Fruit fly (Drosophila melanogaster) whole organism, wandering third instar larva: Measurements from ENCODE around the gene CG31909.
A peak's percentile ranks its signal among the peaks of the same experiment; 100 is the strongest.

ENCODE experiments used
- Abd-B ChIP-seq: fragments of >200 bp; optimal IDR thresholded peaks from 2 replicates; lab custom pipeline; 2017; ENCODE audit warnings: missing biosample characterization, missing genetic modification characterization
- CG32264 ChIP-seq: fragments of 200-800 bp; sonication (Bioruptor generic); optimal IDR thresholded peaks from 2 replicates; lab custom pipeline; 2016; ENCODE audit warnings: missing biosample characterization, missing genetic modification characterization
- CG9705 ChIP-seq: fragments of 200-800 bp; sonication (Bioruptor generic); optimal IDR thresholded peaks from 2 replicates; lab custom pipeline; 2018; ENCODE audit warnings: missing biosample characterization, mild to moderate bottlenecking, missing genetic modification characterization
- CrebA ChIP-seq: fragments of 200-800 bp; sonication (Bioruptor generic); optimal IDR thresholded peaks from 2 replicates; lab custom pipeline; 2016; ENCODE audit warnings: missing biosample characterization, mild to moderate bottlenecking, missing genetic modification characterization, borderline replicate concordance
- Dfd ChIP-seq: fragments of >200 bp; optimal IDR thresholded peaks from 2 replicates; lab custom pipeline; 2017; ENCODE audit warnings: missing biosample characterization, missing genetic modification characterization
- Dif ChIP-seq: fragments of 200-275, 200-300 bp; sonication (Bioruptor generic); optimal IDR thresholded peaks from 2 replicates; lab custom pipeline; 2018; ENCODE audit warnings: missing biosample characterization, missing genetic modification characterization; ENCODE audit not compliant: partially characterized antibody
- GATAd ChIP-seq: sonication (Bioruptor generic); optimal IDR thresholded peaks from 2 replicates; lab custom pipeline; 2016; ENCODE audit warnings: missing biosample characterization, missing genetic modification characterization
- HLH106 ChIP-seq: fragments of 200-800 bp; optimal IDR thresholded peaks from 3 replicates; lab custom pipeline; 2019; ENCODE audit warnings: missing biosample characterization, mild to moderate bottlenecking, missing genetic modification characterization, moderate library complexity
- Hnf4 ChIP-seq: fragments of 200-800 bp; sonication (Bioruptor generic); optimal IDR thresholded peaks from 2 replicates; lab custom pipeline; 2016; ENCODE audit warnings: missing biosample characterization, mild to moderate bottlenecking, missing genetic modification characterization
- Hr78 ChIP-seq: fragments of >200 bp; optimal IDR thresholded peaks from 2 replicates; lab custom pipeline; 2017; ENCODE audit warnings: missing biosample characterization, missing genetic modification characterization
- Hr83 ChIP-seq: fragments of 200-300 bp; sonication (Bioruptor generic); optimal IDR thresholded peaks from 2 replicates; lab custom pipeline; 2016; ENCODE audit warnings: missing biosample characterization, mild to moderate bottlenecking, missing genetic modification characterization, moderate library complexity; ENCODE audit not compliant: poor library complexity, severe bottlenecking
- Jra ChIP-seq: sonication (Bioruptor generic); optimal IDR thresholded peaks from 2 replicates; lab custom pipeline; 2016; ENCODE audit warnings: missing biosample characterization, missing genetic modification characterization
- Mio ChIP-seq: sonication (Bioruptor generic); optimal IDR thresholded peaks from 2 replicates; lab custom pipeline; 2016; ENCODE audit warnings: missing biosample characterization, missing genetic modification characterization
- N ChIP-seq: fragments of >200 bp; optimal IDR thresholded peaks from 2 replicates; lab custom pipeline; 2018; ENCODE audit warnings: missing biosample characterization, missing external identifiers, missing genetic modification characterization
- Rel ChIP-seq, 2 experiments: fragments of 200-800 bp; sonication (Bioruptor generic) in 1 of 2; optimal IDR thresholded peaks; 2 replicates in 1 of 2; 3 replicates in 1 of 2; lab custom pipeline; 2016 to 2019; ENCODE audit warnings: mild to moderate bottlenecking in 2 of 2, missing biosample characterization in 2 of 2, missing genetic modification characterization in 2 of 2, moderate library complexity in 1 of 2
- Sp1 ChIP-seq: fragments of 200-800 bp; sonication (Bioruptor generic); optimal IDR thresholded peaks from 3 replicates; lab custom pipeline; 2019; ENCODE audit warnings: missing biosample characterization, mild to moderate bottlenecking, missing genetic modification characterization, moderate library complexity
- Vsx2 ChIP-seq: fragments of 200-300, 225-300 bp; sonication (Bioruptor generic); optimal IDR thresholded peaks from 2 replicates; lab custom pipeline; 2018; ENCODE audit warnings: missing biosample characterization, missing genetic modification characterization; ENCODE audit not compliant: partially characterized antibody
- br ChIP-seq: fragments of 200-800 bp; sonication (Bioruptor generic); optimal IDR thresholded peaks from 2 replicates; lab custom pipeline; 2016; ENCODE audit warnings: missing biosample characterization, missing genetic modification characterization
- brk ChIP-seq: fragments of 200-800 bp; sonication (Bioruptor generic); optimal IDR thresholded peaks from 2 replicates; lab custom pipeline; 2016; ENCODE audit warnings: missing biosample characterization, mild to moderate bottlenecking, missing genetic modification characterization
- dl ChIP-seq, 2 experiments: fragments of 175-275, 200-275 bp in 1 of 2; fragments of 200-275 bp in 1 of 2; sonication (Bioruptor generic); optimal IDR thresholded peaks; lab custom pipeline; 2018; ENCODE audit warnings: mild to moderate bottlenecking in 2 of 2, missing biosample characterization in 2 of 2, missing genetic modification characterization in 2 of 2, moderate library complexity in 2 of 2; ENCODE audit not compliant: partially characterized antibody in 2 of 2, insufficient read depth in 1 of 2
- dmrt93B ChIP-seq: fragments of 200-800 bp; sonication (Bioruptor generic); optimal IDR thresholded peaks from 2 replicates; lab custom pipeline; 2018; ENCODE audit warnings: missing biosample characterization, mild to moderate bottlenecking, missing genetic modification characterization
- dsf ChIP-seq: sonication (Bioruptor generic); optimal IDR thresholded peaks from 2 replicates; lab custom pipeline; 2016; ENCODE audit warnings: missing biosample characterization, missing genetic modification characterization, borderline replicate concordance
- ey ChIP-seq: fragments of 200-800 bp; sonication (Bioruptor generic); optimal IDR thresholded peaks from 2 replicates; lab custom pipeline; 2016; ENCODE audit warnings: missing biosample characterization, missing genetic modification characterization
- foxo ChIP-seq, 2 experiments: fragments of 200-800 bp; sonication (Bioruptor generic); optimal IDR thresholded peaks; 2 replicates in 1 of 2; 3 replicates in 1 of 2; lab custom pipeline; 2016 to 2017; ENCODE audit warnings: missing biosample characterization in 2 of 2, missing genetic modification characterization in 2 of 2
- fru ChIP-seq: fragments of 200-800 bp; sonication (Bioruptor generic); optimal IDR thresholded peaks from 3 replicates; lab custom pipeline; 2016; ENCODE audit warnings: missing biosample characterization, mild to moderate bottlenecking, missing genetic modification characterization
- h ChIP-seq: fragments of 200-800 bp; sonication (Bioruptor generic); optimal IDR thresholded peaks from 3 replicates; lab custom pipeline; 2016; ENCODE audit warnings: missing biosample characterization, mild to moderate bottlenecking, missing genetic modification characterization
- jim ChIP-seq: fragments of 175-275, 200-325 bp; sonication (Bioruptor generic); optimal IDR thresholded peaks from 2 replicates; lab custom pipeline; 2016; ENCODE audit warnings: missing biosample characterization, mild to moderate bottlenecking, missing genetic modification characterization
- lola ChIP-seq: fragments of >200 bp; optimal IDR thresholded peaks from 2 replicates; lab custom pipeline; 2017; ENCODE audit warnings: missing biosample characterization, missing genetic modification characterization
- pan ChIP-seq: fragments of >200 bp; optimal IDR thresholded peaks from 2 replicates; lab custom pipeline; 2017
- psq ChIP-seq: fragments of 200-800 bp; sonication (Bioruptor generic); optimal IDR thresholded peaks from 3 replicates; lab custom pipeline; 2017; ENCODE audit warnings: missing biosample characterization, mild to moderate bottlenecking, missing genetic modification characterization, moderate library complexity
- sv ChIP-seq: fragments of 200-800 bp; sonication (Bioruptor generic); optimal IDR thresholded peaks from 3 replicates; lab custom pipeline; 2016; ENCODE audit warnings: missing biosample characterization, missing genetic modification characterization
- tai ChIP-seq: sonication (Bioruptor generic); optimal IDR thresholded peaks from 2 replicates; lab custom pipeline; 2016; ENCODE audit warnings: missing biosample characterization, missing genetic modification characterization
- usp ChIP-seq: fragments of >200 bp; optimal IDR thresholded peaks from 2 replicates; lab custom pipeline; 2017; ENCODE audit warnings: missing biosample characterization, missing genetic modification characterization
- woc ChIP-seq: sonication (Bioruptor generic); optimal IDR thresholded peaks from 2 replicates; lab custom pipeline; 2016; ENCODE audit warnings: missing biosample characterization, mild to moderate bottlenecking, missing genetic modification characterization

The CG31909 gene

dm6 chr2L:7222829-7223272, 34.5 kb upstream of the CG31909 start, which contains the start of gene mEFG1:
Gene mEFG1 (minus strand): TSS chr2L:7223081.
- TF ChIP-seq Dfd (GFP tag; lab: Kevin White, UChicago) (no peak), Hnf4 (no peak), tai (GFP tag; lab: Kevin White, UChicago) (no peak), br (GFP tag; lab: Kevin White, UChicago) (no peak), dmrt93B (no peak), N (GFP tag; lab: Kevin White, UChicago) (no peak), Hr83 (no peak), HLH106 (tag; lab: Kevin White, UChicago) (no peak), ey (GFP tag; lab: Kevin White, UChicago) (no peak), usp (GFP tag; lab: Kevin White, UChicago) (no peak), Vsx2 (GFP tag; lab: Kevin White, UChicago) (no peak), Rel (GFP tag; optimal IDR thresholded peaks at IDR 0.05; lab: Kevin White, UChicago) (no peak), Rel (tag; optimal IDR thresholded peaks at IDR 0.05; lab: Kevin White, UChicago) (no peak), pan (no peak), CG32264 (GFP tag; lab: Kevin White, UChicago) (no peak), Abd-B (GFP tag; lab: Kevin White, UChicago) (no peak), CG9705 (GFP tag; lab: Kevin White, UChicago) (no peak)

DNA sequence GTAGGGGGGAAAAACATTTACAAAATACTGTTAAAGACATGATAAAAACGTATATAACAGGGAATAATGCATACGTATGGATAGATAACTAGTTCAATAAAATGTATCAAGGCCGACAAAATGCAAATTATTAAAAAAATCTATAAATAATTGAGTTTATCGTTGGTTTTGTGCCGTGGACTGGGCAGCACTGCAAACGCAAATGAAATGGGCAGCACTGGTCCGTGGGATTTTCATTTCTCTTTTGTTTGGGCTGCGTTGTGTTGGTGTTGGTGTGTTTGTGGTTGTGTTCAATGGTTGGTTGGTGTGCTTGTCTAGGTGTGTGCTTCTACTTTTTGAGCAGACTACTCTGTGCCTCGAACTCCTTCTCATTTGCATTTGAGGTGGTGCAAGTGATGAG, 30.7 kb upstream of the CG31909 start:
- no peak for TF ChIP-seq HLH106 (tag; lab: Kevin White, UChicago)
- TF ChIP-seq lola (GFP tag; lab: Kevin White, UChicago) = no peak
- TF ChIP-seq Hnf4 = no peak
- TF ChIP-seq tai (GFP tag; lab: Kevin White, UChicago) = no peak
- no peak for TF ChIP-seq Dfd (GFP tag; lab: Kevin White, UChicago)
- no peak for TF ChIP-seq sv (GFP tag; lab: Kevin White, UChicago)
- no peak for TF ChIP-seq woc (GFP tag; lab: Kevin White, UChicago)

DNA sequence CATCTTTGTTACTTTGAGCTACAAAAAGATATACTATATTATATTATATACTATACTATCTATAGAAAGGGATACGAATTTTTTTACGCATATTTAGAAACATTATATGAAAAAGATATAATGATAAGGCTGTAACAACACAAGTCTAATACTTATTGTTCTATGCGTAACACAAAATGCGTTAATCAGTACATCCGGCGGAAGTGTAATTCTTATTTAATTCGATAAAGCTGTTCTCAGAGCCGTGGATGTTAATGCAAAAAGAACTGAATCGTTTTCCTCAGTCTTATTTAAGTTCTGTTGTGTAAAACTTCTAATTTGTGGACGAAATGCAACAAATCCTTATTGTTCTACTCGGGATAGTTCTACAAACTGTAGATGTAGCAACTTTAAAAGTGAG, 29.9 kb upstream of the CG31909 start, which contains the start of gene CG43799:
Gene CG43799, plus strand, starts transcription at position 301 of the 400 bp plus-strand sequence.
- TF ChIP-seq foxo (GFP tag; optimal IDR thresholded peaks at IDR 0.05; lab: Kevin White, UChicago) = no peak
- no peak for TF ChIP-seq pan
- no peak for TF ChIP-seq sv (GFP tag; lab: Kevin White, UChicago)
- TF ChIP-seq CrebA (GFP tag; lab: Kevin White, UChicago) = no peak
- TF ChIP-seq psq (GFP tag; lab: Kevin White, UChicago) = no peak
- no peak for TF ChIP-seq Vsx2 (GFP tag; lab: Kevin White, UChicago)
- no peak for TF ChIP-seq Jra (GFP tag; lab: Kevin White, UChicago)
- TF ChIP-seq Hr83 = no peak
- TF ChIP-seq GATAd (GFP tag; lab: Kevin White, UChicago) = no peak
- no peak for TF ChIP-seq dl (GFP tag; optimal IDR thresholded peaks at IDR 0.05; lab: Kevin White, UChicago; ENCODE audit: insufficient read depth in 1 of 2, partially characterized antibody in 2 of 2)
- no peak for TF ChIP-seq HLH106 (tag; lab: Kevin White, UChicago)
- TF ChIP-seq tai (GFP tag; lab: Kevin White, UChicago) = no peak
- no peak for TF ChIP-seq ey (GFP tag; lab: Kevin White, UChicago)
- TF ChIP-seq jim (GFP tag; lab: Kevin White, UChicago) = no peak

dm6 chr2L:7232713-7233112, 24.6 kb upstream of the CG31909 start, which contains the start of gene CG43800:
Gene CG43800 (minus strand): TSS chr2L:7232813.
- no peak for TF ChIP-seq dl (GFP tag; optimal IDR thresholded peaks at IDR 0.05; lab: Kevin White, UChicago; ENCODE audit: insufficient read depth in 1 of 2, partially characterized antibody in 2 of 2)
- no peak for TF ChIP-seq GATAd (GFP tag; lab: Kevin White, UChicago)

DNA sequence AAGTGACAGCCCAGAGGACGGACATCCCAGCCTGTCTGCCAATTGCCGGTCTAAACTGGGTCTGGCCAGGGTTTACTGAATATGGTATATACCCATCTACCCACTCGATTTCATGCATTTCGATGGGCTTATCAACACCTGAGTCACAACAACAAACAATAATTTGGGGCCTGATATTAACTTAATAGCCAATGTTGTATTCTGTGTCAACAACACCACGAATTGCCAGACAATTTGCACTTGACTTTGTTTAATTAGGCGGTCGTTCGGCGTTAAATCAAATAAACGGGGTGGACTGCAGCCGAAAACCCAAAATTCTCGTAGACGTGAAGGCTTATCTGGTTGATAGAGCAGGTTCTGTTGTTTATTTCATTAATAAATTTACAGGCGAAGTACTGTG, 18.0 kb upstream of the CG31909 start:
- TF ChIP-seq Hnf4 (peak; percentile 83), CrebA (GFP tag; lab: Kevin White, UChicago) (peak; percentile 88), Dif (no peak), foxo (GFP tag; optimal IDR thresholded peaks at IDR 0.05; lab: Kevin White, UChicago) (peak; percentile 77 to 78), N (GFP tag; lab: Kevin White, UChicago) (no peak), CG9705 (GFP tag; lab: Kevin White, UChicago) (peak; percentile 24), ey (GFP tag; lab: Kevin White, UChicago) (peak; percentile 57), jim (GFP tag; lab: Kevin White, UChicago) (peak; percentile 7), Rel (GFP tag; optimal IDR thresholded peaks at IDR 0.05; lab: Kevin White, UChicago) (peak; percentile 65), Rel (tag; optimal IDR thresholded peaks at IDR 0.05; lab: Kevin White, UChicago) (peak; percentile 44), usp (GFP tag; lab: Kevin White, UChicago) (no peak), lola (GFP tag; lab: Kevin White, UChicago) (no peak), pan (no peak), br (GFP tag; lab: Kevin White, UChicago) (peak; percentile 84), dmrt93B (peak; percentile 32), CG32264 (GFP tag; lab: Kevin White, UChicago) (peak; percentile 88), h (GFP tag; lab: Kevin White, UChicago) (peak; percentile 93), Hr83 (peak; percentile 99), woc (GFP tag; lab: Kevin White, UChicago) (peak; percentile 30), Dfd (GFP tag; lab: Kevin White, UChicago) (no peak), Sp1 (peak; percentile 66), fru (GFP tag; lab: Kevin White, UChicago) (peak; percentile 70), Hr78 (GFP tag; lab: Kevin White, UChicago) (no peak), GATAd (GFP tag; lab: Kevin White, UChicago) (peak; percentile 61), sv (GFP tag; lab: Kevin White, UChicago) (no peak), psq (GFP tag; lab: Kevin White, UChicago) (peak; percentile 56), dsf (GFP tag; lab: Kevin White, UChicago) (no peak), Vsx2 (GFP tag; lab: Kevin White, UChicago) (no peak), tai (GFP tag; lab: Kevin White, UChicago) (peak; percentile 81), brk (GFP tag; lab: Kevin White, UChicago) (peak; percentile 80), Jra (GFP tag; lab: Kevin White, UChicago) (peak; percentile 81), Mio (GFP tag; lab: Kevin White, UChicago) (peak; percentile 34)
